Worm (Caenorhabditis elegans): Measurements from ENCODE around the gene T07E3.3.
A peak's percentile ranks its signal among the peaks of the same experiment; 100 is the strongest.

The T07E3.3 gene

ce11 chrIII:6903056-6903977, at the start of gene T07E3.3, which contains the start of gene brc-2:
TSS of gene T07E3.3 (plus strand) at chrIII:6903877.
TSS of gene brc-2 (minus strand) at chrIII:6903106.
- TF ChIP-seq zfp-3 (GFP tag; conservative IDR thresholded peaks at IDR 0.05) (no peak), unc-39 (tag; optimal IDR thresholded peaks at IDR 0.05) (no peak), zip-11 (GFP tag; IDR thresholded peaks at IDR 0.05) (no peak), ama-1 (optimal IDR thresholded peaks at IDR 0.05) (no peak), lsy-2 (tag; optimal IDR thresholded peaks at IDR 0.05) (peak in 1 of 2 experiments; percentile 37), zip-2 (tag; optimal IDR thresholded peaks at IDR 0.05) (no peak), skn-1 (tag; optimal IDR thresholded peaks at IDR 0.05) (no peak), ctbp-1 (GFP tag; IDR thresholded peaks at IDR 0.05) (no peak), nhr-28 (tag; optimal IDR thresholded peaks at IDR 0.05) (no peak), nhr-25 (tag; optimal IDR thresholded peaks at IDR 0.05; ENCODE audit: borderline replicate concordance, insufficient read depth) (no peak), spr-1 (tag; optimal IDR thresholded peaks at IDR 0.05) (no peak), sdz-12 (GFP tag; optimal IDR thresholded peaks at IDR 0.05) (no peak), dmd-6 (GFP tag; IDR thresholded peaks at IDR 0.05) (peak; percentile 40; the same call in 1 of the 2 replicates), nhr-6 (tag; optimal IDR thresholded peaks at IDR 0.05) (no peak), hlh-11 (tag; optimal IDR thresholded peaks at IDR 0.05) (no peak), nhr-102 (tag; optimal IDR thresholded peaks at IDR 0.05) (no peak), zfp-2 (tag; optimal IDR thresholded peaks at IDR 0.05) (no peak), ceh-32 (tag; optimal IDR thresholded peaks at IDR 0.05; ENCODE audit: poor library complexity) (no peak), nhr-77 (tag; optimal IDR thresholded peaks at IDR 0.05) (no peak), lin-38 (GFP tag; IDR thresholded peaks at IDR 0.05) (peak; percentile 61), ceh-62 (tag; optimal IDR thresholded peaks at IDR 0.05) (no peak), egl-43 (GFP tag; IDR thresholded peaks at IDR 0.05) (no peak), T20F7.1 (GFP tag; optimal IDR thresholded peaks at IDR 0.05) (no peak), ztf-7 (tag; optimal IDR thresholded peaks at IDR 0.05) (no peak), mdt-29 (GFP tag; IDR thresholded peaks at IDR 0.05) (no peak), pqm-1 (tag; optimal IDR thresholded peaks at IDR 0.05) (peak; percentile 17), nhr-41 (GFP tag; IDR thresholded peaks at IDR 0.05) (no peak), nhr-10 (tag; optimal IDR thresholded peaks at IDR 0.05) (no peak), aha-1 (tag) (peak; percentile 74), lim-7 (GFP tag; IDR thresholded peaks at IDR 0.05) (no peak), F26F4.8 (GFP tag; conservative IDR thresholded peaks at IDR 0.05) (no peak), snpc-4 (tag; optimal IDR thresholded peaks at IDR 0.05) (no peak), gei-8 (GFP tag; optimal IDR thresholded peaks at IDR 0.05) (no peak), aly-2 (tag; optimal IDR thresholded peaks at IDR 0.05) (no peak), mep-1 (tag; optimal IDR thresholded peaks at IDR 0.05) (no peak), daf-8 (GFP tag; IDR thresholded peaks at IDR 0.05) (no peak), Y105C5A.15 (GFP tag; IDR thresholded peaks at IDR 0.05) (no peak), D1046.2 (GFP tag; IDR thresholded peaks at IDR 0.05) (no peak), mxl-3 (GFP tag; optimal IDR thresholded peaks at IDR 0.05) (no peak)

DNA sequence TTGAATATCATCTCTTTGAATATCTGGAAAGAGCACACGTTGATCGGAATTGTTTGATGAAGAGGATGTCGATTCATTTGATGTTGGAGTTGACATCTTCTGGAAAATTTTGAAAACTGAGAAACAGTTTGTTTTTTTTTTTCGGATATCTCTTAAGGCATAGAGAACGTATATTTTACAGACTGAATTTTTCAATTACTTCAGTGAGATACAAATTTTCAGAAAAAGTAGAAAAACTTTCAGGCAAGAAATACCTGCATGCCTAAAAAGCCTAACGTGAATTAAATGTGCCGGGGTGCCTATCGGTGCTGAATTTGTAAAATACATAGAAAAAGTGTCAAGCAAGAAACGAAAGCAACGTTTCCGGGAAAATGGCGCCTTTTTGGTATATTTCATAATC, 47.0 kb upstream of the T07E3.3 start, which contains the start of gene zak-1:
TSS of gene zak-1 (minus strand) at position 101 of the 400 bp plus-strand sequence.
- TF ChIP-seq aha-1 (tag) (peak; percentile 67), mxl-2 (GFP tag; conservative IDR thresholded peaks at IDR 0.05) (no peak), gei-8 (GFP tag; optimal IDR thresholded peaks at IDR 0.05) (no peak), mes-2 (tag; optimal IDR thresholded peaks at IDR 0.05; ENCODE audit: poor library complexity, severe bottlenecking) (no peak), ctbp-1 (GFP tag; IDR thresholded peaks at IDR 0.05) (no peak)
